Worm (Caenorhabditis elegans): ENCODE data around the gene Y59H11AR.4.

The Y59H11AR.4 gene

DNA sequence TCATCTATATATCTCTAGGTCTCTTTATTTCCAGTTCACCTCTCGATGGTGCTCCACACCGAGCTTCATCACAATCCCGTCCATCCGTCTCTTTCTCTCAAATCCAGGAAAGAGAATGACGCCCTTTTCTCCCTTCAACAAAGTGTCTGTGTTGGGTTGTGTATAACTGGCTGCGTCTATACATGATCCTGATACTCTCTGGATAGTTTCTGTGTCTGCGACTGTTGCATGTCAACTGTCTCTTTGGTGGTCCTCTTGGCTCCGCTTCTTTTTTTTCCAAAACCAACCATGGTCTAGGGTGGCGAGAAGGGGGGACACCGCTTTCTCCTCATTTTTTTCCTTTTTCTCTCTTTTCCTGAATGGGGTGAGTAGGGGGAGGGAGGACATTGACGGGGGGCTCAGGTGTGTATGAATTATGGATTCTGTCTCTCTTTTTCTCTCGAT lies 29.1 kb upstream of the Y59H11AR.4 start:
- TF ChIP-seq pes-1 (GFP tag; IDR thresholded peaks at IDR 0.05) (no peak), tbx-11 (GFP tag; IDR thresholded peaks at IDR 0.05) (0 out of 2 replicates have a peak, but pooled peaks have one; percentile 43), ceh-13 (GFP tag; optimal IDR thresholded peaks at IDR 0.05) (no peak), hmbx-1 (tag; optimal IDR thresholded peaks at IDR 0.05) (no peak), ets-7 (tag; optimal IDR thresholded peaks at IDR 0.05) (no peak)

DNA sequence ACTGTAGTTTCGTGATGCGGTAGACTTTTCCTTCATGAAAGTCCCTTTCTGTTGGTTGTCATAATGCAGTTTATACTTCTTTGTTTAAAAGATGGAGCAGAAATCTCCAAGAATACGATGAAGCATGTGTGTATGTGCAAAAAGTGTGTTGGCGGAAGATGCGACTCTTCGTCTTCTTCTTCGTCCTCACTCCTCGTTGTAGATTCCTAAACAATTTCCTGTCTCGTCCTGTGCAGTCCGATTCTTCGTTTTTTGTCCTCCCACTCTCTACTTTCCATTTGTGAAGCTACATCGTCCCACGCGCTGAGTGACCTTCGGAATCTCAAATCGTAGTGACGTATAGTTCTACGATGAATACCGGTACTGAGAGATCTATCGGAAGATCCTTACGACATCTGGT lies 27.7 kb upstream of the Y59H11AR.4 start:
- TF ChIP-seq tbx-11 (GFP tag; IDR thresholded peaks at IDR 0.05), result no peak
- TF ChIP-seq hmbx-1 (tag; optimal IDR thresholded peaks at IDR 0.05), result no peak
- no peak for TF ChIP-seq tra-4 (tag; optimal IDR thresholded peaks at IDR 0.05)
- no peak for TF ChIP-seq B0310.2 (tag; optimal IDR thresholded peaks at IDR 0.05)
- TF ChIP-seq ets-7 (tag; optimal IDR thresholded peaks at IDR 0.05), result no peak
- TF ChIP-seq hnd-1 (tag; optimal IDR thresholded peaks at IDR 0.05), result no peak
- TF ChIP-seq flt-1 (GFP tag; IDR thresholded peaks at IDR 0.05), result no peak
- no peak for TF ChIP-seq F13C5.2 (tag; optimal IDR thresholded peaks at IDR 0.05)
- no peak for TF ChIP-seq ama-1 (optimal IDR thresholded peaks at IDR 0.05)
- no peak for TF ChIP-seq sea-1 (GFP tag; conservative IDR thresholded peaks at IDR 0.05)
- TF ChIP-seq tbx-37 (GFP tag; conservative IDR thresholded peaks at IDR 0.05), result no peak
- TF ChIP-seq pes-1 (GFP tag; IDR thresholded peaks at IDR 0.05), result no peak
- no peak for TF ChIP-seq aly-1 (tag; optimal IDR thresholded peaks at IDR 0.05)

DNA sequence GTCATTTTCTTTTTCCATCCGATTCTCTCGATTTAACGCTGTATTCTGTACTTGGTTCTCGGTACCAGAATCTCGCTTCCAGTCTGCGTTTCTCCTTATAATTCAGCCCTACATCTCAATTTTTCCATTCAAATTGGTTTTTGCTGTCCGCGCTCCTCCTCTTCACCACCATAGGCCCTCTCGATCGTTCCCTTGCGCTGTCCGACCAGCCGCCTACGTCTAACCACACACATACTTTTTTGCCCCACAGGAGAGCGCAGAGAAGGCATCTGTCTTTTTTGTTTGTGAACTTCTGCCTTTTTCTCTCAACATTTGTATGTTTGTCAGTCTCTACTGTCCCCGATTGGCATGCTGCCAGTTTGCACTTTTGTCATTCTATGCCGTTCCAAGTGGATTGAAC lies 26.8 kb upstream of the Y59H11AR.4 start, which contains the start of gene F42A9.11:
F42A9.11 (plus strand) TSS at position 310 of the 400 bp plus-strand sequence.
- TF ChIP-seq ets-7 (tag; optimal IDR thresholded peaks at IDR 0.05), result no peak
- peak; percentile 12 for TF ChIP-seq hmg-4 (GFP tag; optimal IDR thresholded peaks at IDR 0.05)
- no peak for TF ChIP-seq hmbx-1 (tag; optimal IDR thresholded peaks at IDR 0.05)
- no peak for TF ChIP-seq scrt-1 (GFP tag; IDR thresholded peaks at IDR 0.05)
- TF ChIP-seq ceh-13 (GFP tag; optimal IDR thresholded peaks at IDR 0.05), result no peak
- no peak for TF ChIP-seq ama-1 (optimal IDR thresholded peaks at IDR 0.05)
- no peak for TF ChIP-seq B0310.2 (tag; optimal IDR thresholded peaks at IDR 0.05)
- TF ChIP-seq aly-1 (tag; optimal IDR thresholded peaks at IDR 0.05), result peak; percentile 40
- TF ChIP-seq hnd-1 (tag; optimal IDR thresholded peaks at IDR 0.05), result no peak
- no peak for TF ChIP-seq pes-1 (GFP tag; IDR thresholded peaks at IDR 0.05)
- no peak for TF ChIP-seq F13C5.2 (tag; optimal IDR thresholded peaks at IDR 0.05)
- no peak for TF ChIP-seq flt-1 (GFP tag; IDR thresholded peaks at IDR 0.05)
- no peak for TF ChIP-seq tra-4 (tag; optimal IDR thresholded peaks at IDR 0.05)
- TF ChIP-seq tbx-11 (GFP tag; IDR thresholded peaks at IDR 0.05), result no peak

DNA sequence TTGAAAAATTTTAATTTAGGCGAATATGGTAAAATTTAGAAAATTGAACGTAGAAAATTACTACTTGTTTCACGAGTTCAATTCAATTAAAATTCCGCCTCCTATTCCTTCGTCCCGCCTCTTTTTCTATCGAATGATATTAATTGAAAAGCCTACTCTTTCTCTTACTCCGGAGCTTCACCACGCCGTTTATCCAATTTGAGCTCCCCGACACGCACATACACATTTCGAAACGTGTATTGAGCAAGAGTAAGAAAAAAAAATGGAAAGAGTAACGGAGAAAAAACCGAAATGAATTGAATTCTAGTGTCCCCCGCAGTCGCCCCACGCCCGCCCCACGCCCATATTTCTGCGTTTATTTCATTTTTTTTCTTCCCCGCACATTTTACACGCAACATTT lies 25.7 kb upstream of the Y59H11AR.4 start:
- TF ChIP-seq hmg-4 (GFP tag; optimal IDR thresholded peaks at IDR 0.05) (no peak), B0310.2 (tag; optimal IDR thresholded peaks at IDR 0.05) (no peak), hnd-1 (tag; optimal IDR thresholded peaks at IDR 0.05) (no peak), ceh-13 (GFP tag; optimal IDR thresholded peaks at IDR 0.05) (no peak), tbx-11 (GFP tag; IDR thresholded peaks at IDR 0.05) (no peak), ets-7 (tag; optimal IDR thresholded peaks at IDR 0.05) (no peak), F13C5.2 (tag; optimal IDR thresholded peaks at IDR 0.05) (no peak), scrt-1 (GFP tag; IDR thresholded peaks at IDR 0.05) (no peak), pes-1 (GFP tag; IDR thresholded peaks at IDR 0.05) (no peak), ceh-36 (tag; optimal IDR thresholded peaks at IDR 0.05) (no peak), flt-1 (GFP tag; IDR thresholded peaks at IDR 0.05) (no peak)

DNA sequence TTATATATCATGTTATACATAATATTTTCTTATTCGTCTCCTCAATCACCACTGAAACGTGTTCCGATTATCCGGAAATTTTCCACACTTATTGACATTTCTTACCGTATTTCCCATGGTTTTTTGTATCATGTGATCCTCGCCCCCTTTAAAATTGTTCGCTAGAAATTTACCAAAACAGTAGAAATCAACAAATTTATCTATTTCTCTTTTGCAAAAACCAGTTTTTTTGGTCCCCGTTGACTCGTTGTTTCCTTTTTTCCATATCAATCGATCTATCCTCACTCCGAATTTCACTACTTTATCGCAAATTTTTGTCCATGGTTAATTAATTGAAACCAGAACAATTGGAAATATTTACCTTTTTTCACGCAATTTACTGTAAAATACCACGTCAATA lies 25.2 kb upstream of the Y59H11AR.4 start:
- TF ChIP-seq ceh-13 (GFP tag; optimal IDR thresholded peaks at IDR 0.05) (no peak), tra-4 (tag; optimal IDR thresholded peaks at IDR 0.05) (no peak), sea-1 (GFP tag; conservative IDR thresholded peaks at IDR 0.05) (no peak), hmbx-1 (tag; optimal IDR thresholded peaks at IDR 0.05) (no peak), ama-1 (optimal IDR thresholded peaks at IDR 0.05) (no peak), tbx-37 (GFP tag; conservative IDR thresholded peaks at IDR 0.05) (no peak), F13C5.2 (tag; optimal IDR thresholded peaks at IDR 0.05) (no peak), flt-1 (GFP tag; IDR thresholded peaks at IDR 0.05) (no peak), aly-1 (tag; optimal IDR thresholded peaks at IDR 0.05) (no peak), ceh-36 (tag; optimal IDR thresholded peaks at IDR 0.05) (no peak), tbx-11 (GFP tag; IDR thresholded peaks at IDR 0.05) (no peak), hmg-4 (GFP tag; optimal IDR thresholded peaks at IDR 0.05) (no peak), pes-1 (GFP tag; IDR thresholded peaks at IDR 0.05) (no peak)

DNA sequence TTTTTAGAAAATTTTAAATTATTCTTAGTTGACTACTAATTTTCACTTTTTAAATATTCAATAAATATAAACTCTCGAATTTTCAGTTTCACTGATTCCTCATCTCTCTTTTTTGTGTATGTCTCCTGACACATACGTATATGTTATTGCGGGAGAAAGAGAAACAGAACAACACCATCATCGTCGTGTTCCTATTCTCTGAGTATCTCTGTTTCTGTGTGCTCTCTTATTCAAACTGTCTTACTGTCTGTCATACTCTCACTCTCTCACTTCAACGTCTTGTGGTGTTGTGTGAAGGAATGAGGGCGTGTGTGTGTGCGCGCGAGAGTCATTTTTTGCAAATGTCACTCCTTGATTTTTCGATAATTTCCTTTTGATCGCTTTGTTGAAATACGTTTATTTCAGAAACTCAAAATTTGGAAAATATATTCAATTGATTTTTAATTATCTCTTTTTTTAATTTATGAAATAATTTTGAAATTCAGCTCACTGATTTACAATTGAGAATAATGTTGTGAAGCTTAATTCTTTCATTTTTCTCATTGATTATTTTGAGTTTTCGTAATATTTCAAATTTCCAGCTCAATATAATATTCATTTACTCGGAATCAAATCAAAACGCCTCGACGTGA lies 19.7 kb upstream of the Y59H11AR.4 start, which contains the start of gene lin-49:
lin-49 (plus strand) TSS at position 582 of the 632 bp plus-strand sequence.
- TF ChIP-seq ceh-13 (GFP tag; optimal IDR thresholded peaks at IDR 0.05) (no peak), hmg-4 (GFP tag; optimal IDR thresholded peaks at IDR 0.05) (no peak), aly-1 (tag; optimal IDR thresholded peaks at IDR 0.05) (no peak), B0310.2 (tag; optimal IDR thresholded peaks at IDR 0.05) (no peak), ceh-36 (tag; optimal IDR thresholded peaks at IDR 0.05) (no peak), tbx-11 (GFP tag; IDR thresholded peaks at IDR 0.05) (no peak), scrt-1 (GFP tag; IDR thresholded peaks at IDR 0.05) (no peak), hmbx-1 (tag; optimal IDR thresholded peaks at IDR 0.05) (no peak), F13C5.2 (tag; optimal IDR thresholded peaks at IDR 0.05) (no peak), ets-7 (tag; optimal IDR thresholded peaks at IDR 0.05) (no peak)

DNA sequence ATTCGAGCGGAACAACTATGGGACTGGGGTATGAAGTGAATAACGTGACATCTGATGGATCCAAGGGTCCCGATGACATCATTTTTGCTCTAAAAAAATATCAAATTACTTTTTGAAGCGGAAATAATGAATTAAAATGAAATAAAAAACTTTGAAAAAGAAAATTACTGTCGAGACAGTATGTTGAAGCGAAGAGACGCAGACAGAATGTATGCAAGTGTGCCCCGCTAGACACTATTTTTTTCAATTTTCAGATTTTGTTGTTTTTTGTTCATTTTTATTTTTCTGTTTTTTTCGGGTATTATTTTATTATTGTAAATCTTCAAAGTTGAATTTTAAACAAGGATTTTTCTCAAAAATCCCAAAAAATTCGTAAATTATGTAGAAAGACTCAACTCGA lies 18.1 kb upstream of the Y59H11AR.4 start, which contains the start of gene F42A9.8:
F42A9.8 (minus strand) TSS at position 88 of the 400 bp plus-strand sequence.
- TF ChIP-seq pes-1 (GFP tag; IDR thresholded peaks at IDR 0.05) (no peak), F13C5.2 (tag; optimal IDR thresholded peaks at IDR 0.05) (no peak), tra-4 (tag; optimal IDR thresholded peaks at IDR 0.05) (no peak), ceh-13 (GFP tag; optimal IDR thresholded peaks at IDR 0.05) (no peak), sea-1 (GFP tag; conservative IDR thresholded peaks at IDR 0.05) (no peak), aly-1 (tag; optimal IDR thresholded peaks at IDR 0.05) (no peak), hmbx-1 (tag; optimal IDR thresholded peaks at IDR 0.05) (no peak), hnd-1 (tag; optimal IDR thresholded peaks at IDR 0.05) (no peak), tbx-37 (GFP tag; conservative IDR thresholded peaks at IDR 0.05) (no peak), B0310.2 (tag; optimal IDR thresholded peaks at IDR 0.05) (no peak), flt-1 (GFP tag; IDR thresholded peaks at IDR 0.05) (no peak), ama-1 (optimal IDR thresholded peaks at IDR 0.05) (no peak), tbx-11 (GFP tag; IDR thresholded peaks at IDR 0.05) (no peak), hmg-4 (GFP tag; optimal IDR thresholded peaks at IDR 0.05) (no peak), ets-7 (tag; optimal IDR thresholded peaks at IDR 0.05) (no peak), ceh-36 (tag; optimal IDR thresholded peaks at IDR 0.05) (no peak), scrt-1 (GFP tag; IDR thresholded peaks at IDR 0.05) (no peak)
